Worm (Caenorhabditis elegans) whole organism, L4 larva: ENCODE data around the gene C14A4.6.

Experiments
- D1046.2 ChIP-seq: fragments of 200-800 bp; sonication (Bioruptor generic); IDR thresholded peaks from 2 replicates; pipeline ENCODE4 v1.3.6; 2022; ENCODE audit warnings: missing genetic modification characterization, missing compliant biosample characterization
- F10B5.3 ChIP-seq: sonication (generic microtip); optimal IDR thresholded peaks from 2 replicates; lab custom pipeline; 2016; ENCODE audit warnings: mild to moderate bottlenecking, missing genetic modification characterization, missing compliant biosample characterization
- F37D6.2 ChIP-seq: sonication (generic microtip); optimal IDR thresholded peaks from 2 replicates; lab custom pipeline; 2016; ENCODE audit warnings: mild to moderate bottlenecking, missing genetic modification characterization, missing compliant biosample characterization
- F44E2.7 ChIP-seq: fragments of 200-800 bp; sonication (Bioruptor generic); IDR thresholded peaks from 2 replicates; pipeline ENCODE4 v2.1.2; 2022; ENCODE audit warnings: missing genetic modification characterization, missing compliant biosample characterization
- T20F7.1 ChIP-seq: fragments of 200-800 bp; sonication (Bioruptor generic); optimal IDR thresholded peaks from 2 replicates; lab custom pipeline; 2018; ENCODE audit warnings: mild to moderate bottlenecking, missing genetic modification characterization, missing compliant biosample characterization
- Y48G9A.11 ChIP-seq: fragments of 200-800 bp; sonication (Bioruptor generic); IDR thresholded peaks from 2 replicates; pipeline ENCODE4 v1.3.6; 2022; ENCODE audit warnings: missing genetic modification reagents, missing genetic modification characterization, missing compliant biosample characterization
- Y5F2A.4 ChIP-seq: fragments of 200-800 bp; sonication (Bioruptor generic); optimal IDR thresholded peaks from 2 replicates; lab custom pipeline; 2018; ENCODE audit warnings: mild to moderate bottlenecking, missing genetic modification characterization, missing compliant biosample characterization
- ZK337.2 ChIP-seq: fragments of 200-800 bp; sonication (Bioruptor generic); IDR thresholded peaks from 2 replicates; pipeline ENCODE4 v1.3.6; 2022; ENCODE audit warnings: missing genetic modification reagents, missing genetic modification characterization, missing compliant biosample characterization
- aly-2 ChIP-seq: sonication (generic microtip); optimal IDR thresholded peaks from 2 replicates; lab custom pipeline; 2018; ENCODE audit warnings: missing biosample characterization, missing genetic modification characterization
- ceh-28 ChIP-seq: fragments of 150-350 bp; optimal IDR thresholded peaks from 2 replicates; lab custom pipeline; 2014; ENCODE audit warnings: missing biosample characterization, missing genetic modification reagents, missing genetic modification characterization
- ceh-44 ChIP-seq: fragments of 200-800 bp; sonication (Bioruptor generic); IDR thresholded peaks from 2 replicates; pipeline ENCODE4 v1.3.6; 2022; ENCODE audit warnings: missing genetic modification reagents, missing genetic modification characterization, missing compliant biosample characterization
- ceh-62 ChIP-seq: sonication (generic microtip); optimal IDR thresholded peaks from 2 replicates; lab custom pipeline; 2017; ENCODE audit warnings: missing biosample characterization, missing genetic modification characterization
- ceh-82 ChIP-seq: sonication (generic microtip); optimal IDR thresholded peaks from 2 replicates; lab custom pipeline; 2017; ENCODE audit warnings: missing biosample characterization, missing genetic modification characterization
- ces-1 ChIP-seq: fragments of 150-350 bp; sonication (generic microtip); optimal IDR thresholded peaks from 4 replicates; lab custom pipeline; 2014; ENCODE audit warnings: missing biosample characterization, missing genetic modification reagents, missing genetic modification characterization
- cey-2 ChIP-seq: sonication (generic microtip); optimal IDR thresholded peaks from 3 replicates; lab custom pipeline; 2017; ENCODE audit warnings: missing genetic modification characterization, mild to moderate bottlenecking, missing compliant biosample characterization, antibody characterized with exemption, borderline replicate concordance; ENCODE audit not compliant: insufficient read depth
- daf-19 ChIP-seq: fragments of 200-800 bp; sonication (Bioruptor generic); conservative IDR thresholded peaks from 2 replicates; pipeline ENCODE4 v1.3.6; 2022; ENCODE audit warnings: missing genetic modification characterization, missing compliant biosample characterization
- duxl-1 ChIP-seq: sonication (generic microtip); optimal IDR thresholded peaks from 2 replicates; lab custom pipeline; 2016; ENCODE audit warnings: mild to moderate bottlenecking, missing genetic modification characterization, moderate library complexity, missing compliant biosample characterization; ENCODE audit not compliant: poor library complexity
- dve-1 ChIP-seq: sonication (generic microtip); optimal IDR thresholded peaks from 2 replicates; lab custom pipeline; 2017; ENCODE audit warnings: antibody characterized with exemption, mild to moderate bottlenecking, missing genetic modification characterization, missing compliant biosample characterization; ENCODE audit not compliant: insufficient read depth
- egl-43 ChIP-seq: fragments of 200-800 bp; sonication (Bioruptor generic); IDR thresholded peaks from 2 replicates; pipeline ENCODE4 v1.3.6; 2022; ENCODE audit warnings: missing genetic modification reagents, missing genetic modification characterization, missing compliant biosample characterization
- fkh-10 ChIP-seq: fragments of 150-350 bp; optimal IDR thresholded peaks from 2 replicates; lab custom pipeline; 2014; ENCODE audit warnings: missing biosample characterization, missing genetic modification reagents, missing genetic modification characterization
- fos-1 ChIP-seq: fragments of 150-350 bp; optimal IDR thresholded peaks from 2 replicates; lab custom pipeline; 2014; ENCODE audit warnings: missing biosample characterization, missing genetic modification characterization
- hif-1 ChIP-seq, 2 experiments: sonication (generic microtip); optimal IDR thresholded peaks; 2 replicates each; lab custom pipeline; 2016 to 2017; ENCODE audit warnings: missing compliant biosample characterization in 2 of 2, missing genetic modification characterization in 2 of 2, missing genetic modification reagents in 2 of 2, missing genotype in 2 of 2, mild to moderate bottlenecking in 1 of 2
- jun-1 ChIP-seq: fragments of 150-350 bp; optimal IDR thresholded peaks from 2 replicates; lab custom pipeline; 2014; ENCODE audit warnings: missing biosample characterization, missing genetic modification reagents, missing genetic modification characterization
- lim-7 ChIP-seq: fragments of 200-800 bp; sonication (Bioruptor generic); IDR thresholded peaks from 2 replicates; pipeline ENCODE4 v1.3.6; 2022; ENCODE audit warnings: missing genetic modification characterization, missing compliant biosample characterization
- lin-1 ChIP-seq: fragments of 200-800 bp; sonication (Bioruptor generic); IDR thresholded peaks from 2 replicates; pipeline ENCODE4 v1.3.6; 2022; ENCODE audit warnings: missing genetic modification reagents, missing genetic modification characterization, missing compliant biosample characterization
- lin-13 ChIP-seq: fragments of 150-350 bp; optimal IDR thresholded peaks from 2 replicates; lab custom pipeline; 2014; ENCODE audit warnings: missing biosample characterization, missing genetic modification reagents, missing genetic modification characterization
- lin-15B ChIP-seq: fragments of 150-350 bp; sonication (generic microtip); optimal IDR thresholded peaks from 3 replicates; lab custom pipeline; 2014; ENCODE audit warnings: missing biosample characterization, missing genetic modification characterization
- lir-3 ChIP-seq: sonication (generic microtip); optimal IDR thresholded peaks from 2 replicates; lab custom pipeline; 2016; ENCODE audit warnings: mild to moderate bottlenecking, missing genetic modification characterization, missing compliant biosample characterization
- madf-5 ChIP-seq, 2 experiments: fragments of 200-800 bp; sonication (Bioruptor generic); IDR thresholded peaks; 2 replicates each; pipeline ENCODE4 v1.3.6; 2022; ENCODE audit warnings: missing compliant biosample characterization in 2 of 2, missing genetic modification characterization in 2 of 2
- madf-9 ChIP-seq: fragments of 200-800 bp; sonication (Bioruptor generic); conservative IDR thresholded peaks from 2 replicates; pipeline ENCODE4 v1.3.6; 2022; ENCODE audit warnings: missing genetic modification reagents, missing genetic modification characterization, missing compliant biosample characterization
- mes-2 ChIP-seq: sonication (generic microtip); optimal IDR thresholded peaks from 2 replicates; lab custom pipeline; 2016; ENCODE audit warnings: missing genotype, mild to moderate bottlenecking, missing genetic modification characterization, missing compliant biosample characterization; ENCODE audit not compliant: poor library complexity, severe bottlenecking
- mxl-2 ChIP-seq: fragments of 200-800 bp; sonication (Bioruptor generic); conservative IDR thresholded peaks from 2 replicates; pipeline ENCODE4 v1.3.6; 2022; ENCODE audit warnings: missing genetic modification reagents, missing genetic modification characterization, missing compliant biosample characterization
- mxl-3 ChIP-seq: fragments of 200-800 bp; sonication (Bioruptor generic); optimal IDR thresholded peaks from 2 replicates; lab custom pipeline; 2018; ENCODE audit warnings: mild to moderate bottlenecking, missing genetic modification characterization, missing compliant biosample characterization
- nhr-11 ChIP-seq: fragments of 150-350 bp; optimal IDR thresholded peaks from 2 replicates; lab custom pipeline; 2014; ENCODE audit warnings: missing biosample characterization, missing genetic modification characterization
- nhr-237 ChIP-seq: sonication (generic microtip); optimal IDR thresholded peaks from 2 replicates; lab custom pipeline; 2017; ENCODE audit warnings: missing biosample characterization, missing genetic modification characterization
- nhr-28 ChIP-seq: fragments of 150-350 bp; optimal IDR thresholded peaks from 2 replicates; lab custom pipeline; 2014; ENCODE audit warnings: missing biosample characterization, missing genetic modification characterization
- nhr-42 ChIP-seq: fragments of 200-800 bp; sonication (Bioruptor generic); IDR thresholded peaks from 2 replicates; pipeline ENCODE4 v1.3.6; 2022; ENCODE audit warnings: missing genetic modification characterization, missing compliant biosample characterization
- nhr-6 ChIP-seq: fragments of 150-350 bp; optimal IDR thresholded peaks from 2 replicates; lab custom pipeline; 2014; ENCODE audit warnings: missing biosample characterization, missing genetic modification characterization
- rbr-2 ChIP-seq: sonication (generic microtip); optimal IDR thresholded peaks from 2 replicates; lab custom pipeline; 2016; ENCODE audit warnings: missing genotype, missing genetic modification characterization, missing compliant biosample characterization
- saeg-2 ChIP-seq: fragments of 200-800 bp; sonication (Bioruptor generic); IDR thresholded peaks from 2 replicates; pipeline ENCODE4 v1.3.6; 2022; ENCODE audit warnings: missing genetic modification reagents, missing genetic modification characterization, missing compliant biosample characterization
- sdz-12 ChIP-seq: fragments of 200-800 bp; sonication (Bioruptor generic); optimal IDR thresholded peaks from 2 replicates; lab custom pipeline; 2018; ENCODE audit warnings: mild to moderate bottlenecking, missing genetic modification characterization, missing compliant biosample characterization
- set-16 ChIP-seq: fragments of 200-800 bp; sonication (Bioruptor generic); IDR thresholded peaks from 2 replicates; pipeline ENCODE4 v1.3.6; 2022; ENCODE audit warnings: missing genetic modification reagents, missing genetic modification characterization, missing compliant biosample characterization
- skn-1 ChIP-seq: fragments of 150-350 bp; optimal IDR thresholded peaks from 2 replicates; lab custom pipeline; 2014; ENCODE audit warnings: missing biosample characterization, missing genetic modification characterization
- snpc-4 ChIP-seq: fragments of 150-350 bp; optimal IDR thresholded peaks from 2 replicates; lab custom pipeline; 2014; ENCODE audit warnings: missing biosample characterization, missing genetic modification characterization
- spr-1 ChIP-seq: sonication (generic microtip); optimal IDR thresholded peaks from 2 replicates; lab custom pipeline; 2016; ENCODE audit warnings: mild to moderate bottlenecking, missing genetic modification characterization, missing compliant biosample characterization
- tag-97 ChIP-seq: fragments of 200-800 bp; sonication (Bioruptor generic); IDR thresholded peaks from 2 replicates; pipeline ENCODE4 v1.3.6; 2022; ENCODE audit warnings: missing genetic modification characterization, missing compliant biosample characterization
- unc-39 ChIP-seq: sonication (generic microtip); optimal IDR thresholded peaks from 2 replicates; lab custom pipeline; 2017; ENCODE audit warnings: missing biosample characterization, missing genetic modification characterization
- unc-62 ChIP-seq, 3 experiments: fragments of 150-350 bp in 1 of 3; sonication (generic microtip); optimal IDR thresholded peaks in 2 of 3; peaks in 1 of 3; 1 replicate in 1 of 3; 2 replicates in 2 of 3; lab custom pipeline; 2014 to 2017; ENCODE audit warnings: missing biosample characterization in 3 of 3, missing genetic modification characterization in 3 of 3, missing genetic modification reagents in 3 of 3, missing genotype in 1 of 3
- vab-7 ChIP-seq: fragments of 200-800 bp; sonication (Bioruptor generic); IDR thresholded peaks from 2 replicates; pipeline ENCODE4 v1.3.6; 2022; ENCODE audit warnings: missing genetic modification reagents, missing genetic modification characterization, missing compliant biosample characterization
- zag-1 ChIP-seq: fragments of 150-350 bp; optimal IDR thresholded peaks from 2 replicates; lab custom pipeline; 2014; ENCODE audit warnings: missing biosample characterization, missing genetic modification characterization
- ztf-11 ChIP-seq: fragments of 150-350 bp; optimal IDR thresholded peaks from 2 replicates; lab custom pipeline; 2014; ENCODE audit warnings: missing biosample characterization, missing genetic modification characterization

C14A4.6 gene

DNA sequence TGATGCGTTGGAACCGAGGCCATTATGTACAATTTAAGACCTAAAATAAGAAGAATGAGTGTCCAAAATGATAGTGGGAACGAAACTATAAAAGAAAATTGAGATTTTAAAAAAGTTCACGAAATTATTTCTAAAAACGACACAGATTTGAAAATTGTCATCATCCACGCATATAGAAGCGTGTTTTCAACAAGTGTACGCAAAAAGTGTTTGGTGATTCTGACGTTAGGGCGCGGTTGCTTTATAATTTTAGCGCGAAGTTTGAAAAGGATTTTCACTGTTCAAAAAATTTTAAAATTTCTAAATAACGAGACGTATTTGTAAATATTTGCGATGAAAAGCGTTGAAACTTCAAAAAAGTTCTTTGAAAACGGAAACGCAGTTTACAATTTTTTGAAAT lies 31.2 kb downstream of the C14A4.6 start, which contains the start of gene cdc-48.1 (continued):
- TF ChIP-seq unc-62 (GFP tag; optimal IDR thresholded peaks at IDR 0.05 in 1 of 2; lab: Kevin White, UChicago), result peak; percentile 19 to 100
- no peak for TF ChIP-seq unc-62 (tag; optimal IDR thresholded peaks at IDR 0.05; lab: Kevin White, UChicago)
- TF ChIP-seq ZK337.2 (GFP tag; lab: Robert Waterston, UW), result peak; percentile 97
- TF ChIP-seq daf-19 (GFP tag; lab: Robert Waterston, UW), result peak; percentile 98
- peak; percentile 99 for TF ChIP-seq rbr-2 (tag; lab: Kevin White, UChicago)
- TF ChIP-seq lin-13 (GFP tag; lab: Kevin White, UChicago), result peak; percentile 100
- TF ChIP-seq ceh-44, result peak; percentile 96
- peak; percentile 95 for TF ChIP-seq egl-43 (GFP tag; lab: Robert Waterston, UW)
- peak; percentile 89 to 97 for TF ChIP-seq hif-1 (tag; optimal IDR thresholded peaks at IDR 0.05; lab: Kevin White, UChicago)
- TF ChIP-seq ceh-62, result peak; percentile 49
- TF ChIP-seq T20F7.1 (GFP tag; lab: Kevin White, UChicago), result peak; percentile 99
- TF ChIP-seq ceh-28, result peak; percentile 72
- TF ChIP-seq spr-1 (tag; lab: Kevin White, UChicago), result peak; percentile 98
- TF ChIP-seq mxl-2 (GFP tag; lab: Robert Waterston, UW), result peak; percentile 93
- peak; percentile 88 to 94; a peak in 3 of 4 replicates for TF ChIP-seq madf-5 (GFP tag; IDR thresholded peaks at IDR 0.05; lab: Robert Waterston, UW)
- TF ChIP-seq mes-2 (tag; lab: Kevin White, UChicago), result peak; percentile 100
- peak; percentile 100 for TF ChIP-seq fkh-10 (GFP tag; lab: Kevin White, UChicago)
- peak; percentile 95 for TF ChIP-seq Y48G9A.11 (GFP tag; lab: Robert Waterston, UW)
- TF ChIP-seq skn-1, result peak; percentile 73
- TF ChIP-seq madf-9 (GFP tag; lab: Robert Waterston, UW), result peak; percentile 99
- peak; percentile 89 for TF ChIP-seq nhr-237 (tag; lab: Kevin White, UChicago)
- peak; percentile 92 for TF ChIP-seq zag-1 (tag; lab: Kevin White, UChicago)
- TF ChIP-seq lin-15B (tag; lab: Kevin White, UChicago), result peak; percentile 100
- peak; percentile 100 for TF ChIP-seq nhr-6 (tag; lab: Kevin White, UChicago)
- peak; percentile 99 for TF ChIP-seq nhr-28 (tag; lab: Kevin White, UChicago)
- TF ChIP-seq lim-7 (GFP tag; lab: Robert Waterston, UW), result peak; percentile 83
- TF ChIP-seq F44E2.7, result peak; percentile 95
- TF ChIP-seq dve-1 (tag; lab: Kevin White, UChicago), result peak; percentile 100
- peak; percentile 96 for TF ChIP-seq sdz-12
- TF ChIP-seq ceh-82 (tag; lab: Kevin White, UChicago), result peak; percentile 74
- peak; percentile 92 for TF ChIP-seq F10B5.3 (tag; lab: Kevin White, UChicago)
- peak; percentile 99 for TF ChIP-seq lin-1
- TF ChIP-seq lir-3 (tag; lab: Kevin White, UChicago), result peak; percentile 87
- TF ChIP-seq jun-1 (tag; lab: Kevin White, UChicago), result peak; percentile 97
- peak; percentile 95 for TF ChIP-seq cey-2 (tag; lab: Kevin White, UChicago)
- TF ChIP-seq nhr-42 (GFP tag; lab: Robert Waterston, UW), result peak; percentile 99
- peak; percentile 90 for TF ChIP-seq aly-2 (tag; lab: Kevin White, UChicago)
- peak; percentile 97 for TF ChIP-seq ces-1 (GFP tag; lab: Kevin White, UChicago)
- peak; percentile 93 for TF ChIP-seq fos-1 (tag; lab: Kevin White, UChicago)
- TF ChIP-seq snpc-4 (tag; lab: Kevin White, UChicago), result peak; percentile 62
- peak; percentile 100 for TF ChIP-seq nhr-11 (tag; lab: Kevin White, UChicago)
- TF ChIP-seq F37D6.2 (tag; lab: Kevin White, UChicago), result peak; percentile 97
- peak; percentile 97 for TF ChIP-seq D1046.2 (GFP tag; lab: Robert Waterston, UW)
- TF ChIP-seq duxl-1, result peak; percentile 98
- peak; percentile 58 for TF ChIP-seq ztf-11 (tag; lab: Kevin White, UChicago)
- 0 out of 2 replicates have a peak, but pooled peaks have one; percentile 73 for TF ChIP-seq tag-97 (GFP tag; lab: Robert Waterston, UW)
- TF ChIP-seq mxl-3 (GFP tag; lab: Kevin White, UChicago), result peak; percentile 96
- peak; percentile 30; the same call in 1 of the 2 replicates for TF ChIP-seq set-16 (GFP tag; lab: Robert Waterston, UW)
- peak; percentile 99 for TF ChIP-seq vab-7 (GFP tag; lab: Robert Waterston, UW)
- TF ChIP-seq unc-39 (tag; lab: Kevin White, UChicago), result no peak
- TF ChIP-seq saeg-2, result peak; percentile 98
- peak; percentile 97 for TF ChIP-seq Y5F2A.4
